Fruit fly (Drosophila melanogaster) whole organism, pupa: Measurements from ENCODE around the gene CG32373.

Source experiments
- CG10348 ChIP-seq: fragments of 200-800 bp; sonication (Bioruptor generic); IDR thresholded peaks from 2 replicates; pipeline ENCODE4 v1.3.6; 2022; ENCODE audit warnings: missing biosample characterization, missing genetic modification characterization
- CG12605 ChIP-seq: fragments of 200-800 bp; sonication (Bioruptor generic); IDR thresholded peaks from 2 replicates; pipeline ENCODE4 v1.3.6; 2022; ENCODE audit warnings: missing biosample characterization, missing genetic modification characterization
- CG13204 ChIP-seq: fragments of 200-800 bp; sonication (Bioruptor generic); optimal IDR thresholded peaks from 2 replicates; lab custom pipeline; 2018; ENCODE audit warnings: missing biosample characterization, mild to moderate bottlenecking, missing genetic modification characterization, moderate library complexity
- CG14655 ChIP-seq: fragments of 200-800 bp; sonication (Bioruptor generic); optimal IDR thresholded peaks from 3 replicates; lab custom pipeline; 2017; ENCODE audit warnings: mild to moderate bottlenecking, missing biosample characterization, missing genetic modification reagents, missing genetic modification characterization
- CG15710 ChIP-seq: fragments of 200-800 bp; sonication (Bioruptor generic); optimal IDR thresholded peaks from 2 replicates; lab custom pipeline; 2018; ENCODE audit warnings: missing biosample characterization, mild to moderate bottlenecking, missing genetic modification characterization, moderate library complexity
- CG17806 ChIP-seq: fragments of 200-800 bp; sonication (Bioruptor generic); optimal IDR thresholded peaks from 2 replicates; lab custom pipeline; 2018; ENCODE audit warnings: missing biosample characterization, mild to moderate bottlenecking, missing genetic modification characterization, moderate library complexity
- CG32121 ChIP-seq: fragments of 200-800 bp; sonication (Bioruptor generic); IDR thresholded peaks from 2 replicates; pipeline ENCODE4 v1.3.6; 2022; ENCODE audit warnings: missing biosample characterization, missing genetic modification characterization
- CG34367 ChIP-seq: fragments of 200-800 bp; sonication (Bioruptor generic); optimal IDR thresholded peaks from 2 replicates; lab custom pipeline; 2018; ENCODE audit warnings: missing biosample characterization, mild to moderate bottlenecking, missing genetic modification characterization
- CG4496 ChIP-seq: fragments of 200-800 bp; sonication (Bioruptor generic); IDR thresholded peaks from 3 replicates; pipeline ENCODE4 v1.3.6; 2022; ENCODE audit warnings: missing biosample characterization, missing genetic modification characterization
- CG8159 ChIP-seq: fragments of 200-800 bp; sonication (Bioruptor generic); optimal IDR thresholded peaks from 3 replicates; lab custom pipeline; 2018; ENCODE audit warnings: missing biosample characterization, mild to moderate bottlenecking, missing genetic modification characterization, moderate library complexity
- CG8301 ChIP-seq: fragments of 200-800 bp; sonication (Bioruptor generic); optimal IDR thresholded peaks from 2 replicates; lab custom pipeline; 2018; ENCODE audit warnings: missing biosample characterization, mild to moderate bottlenecking, missing genetic modification characterization
- CG9948 ChIP-seq: fragments of 200-800 bp; sonication (Bioruptor generic); optimal IDR thresholded peaks from 2 replicates; lab custom pipeline; 2018; ENCODE audit warnings: missing biosample characterization, mild to moderate bottlenecking, missing genetic modification characterization, moderate library complexity
- D1 ChIP-seq: fragments of 200-800 bp; sonication (Bioruptor generic); optimal IDR thresholded peaks from 2 replicates; lab custom pipeline; 2018; ENCODE audit warnings: missing biosample characterization, mild to moderate bottlenecking, missing genetic modification characterization, moderate library complexity
- EcR ChIP-seq: fragments of 200-800 bp; sonication (Bioruptor generic); optimal IDR thresholded peaks from 3 replicates; lab custom pipeline; 2019; ENCODE audit warnings: missing biosample characterization, missing genetic modification characterization, mild to moderate bottlenecking, moderate library complexity, missing genetic modification reagents
- Ets98B ChIP-seq: fragments of 200-800 bp; sonication (Bioruptor generic); IDR thresholded peaks from 2 replicates; pipeline ENCODE4 v1.3.6; 2022; ENCODE audit warnings: missing biosample characterization, missing genetic modification characterization
- Pif1A ChIP-seq: fragments of 200-800 bp; sonication (Bioruptor generic); optimal IDR thresholded peaks from 3 replicates; lab custom pipeline; 2016; ENCODE audit warnings: missing biosample characterization, missing genetic modification characterization
- Pif1B ChIP-seq: fragments of 200-800 bp; sonication (Bioruptor generic); optimal IDR thresholded peaks from 3 replicates; lab custom pipeline; 2016; ENCODE audit warnings: missing biosample characterization, missing genetic modification characterization
- Snoo ChIP-seq: fragments of 200-800 bp; sonication (Bioruptor generic); optimal IDR thresholded peaks from 3 replicates; lab custom pipeline; 2017; ENCODE audit warnings: missing biosample characterization, mild to moderate bottlenecking, missing genetic modification characterization, inconsistent platforms
- fd96Ca ChIP-seq: fragments of 200-800 bp; sonication (Bioruptor generic); IDR thresholded peaks from 3 replicates; pipeline ENCODE4 v1.3.6; 2022; ENCODE audit warnings: missing biosample characterization, missing genetic modification characterization
- gl ChIP-seq: fragments of 200-800 bp; sonication (Bioruptor generic); optimal IDR thresholded peaks from 2 replicates; lab custom pipeline; 2018; ENCODE audit warnings: missing biosample characterization, mild to moderate bottlenecking, missing genetic modification characterization
- rn ChIP-seq: fragments of 200-800 bp; sonication (Bioruptor generic); IDR thresholded peaks from 2 replicates; pipeline ENCODE4 v1.3.6; 2022; ENCODE audit warnings: missing biosample characterization, missing genetic modification characterization

The CG32373 gene

dm6 chr3L:7650248-7650647 is at the start of gene CG32373:
Gene CG32373 (plus strand): TSS chr3L:7650548.
- TF ChIP-seq CG17806 (tag; lab: Kevin White, UChicago) (no peak), Pif1B (no peak), CG14655 (no peak), CG10348 (no peak), Snoo (no peak), CG8301 (tag; lab: Kevin White, UChicago) (no peak), CG32121 (GFP tag; lab: Robert Waterston, UW) (no peak), CG4496 (GFP tag; lab: Robert Waterston, UW) (no peak), D1 (tag; lab: Kevin White, UChicago) (no peak), CG13204 (GFP tag; lab: Kevin White, UChicago) (no peak), fd96Ca (no peak), EcR (GFP tag; lab: Kevin White, UChicago) (no peak), CG8159 (no peak)

dm6 chr3L:7601122-7601841 is 49.1 kb upstream of the CG32373 start:
- TF ChIP-seq Snoo: peak; percentile 62
- 0 out of 3 replicates have a peak, but pooled peaks have one; percentile 18 for TF ChIP-seq CG4496 (GFP tag; lab: Robert Waterston, UW)
- TF ChIP-seq Pif1B: peak; percentile 36
- no peak for TF ChIP-seq CG13204 (GFP tag; lab: Kevin White, UChicago)
- TF ChIP-seq D1 (tag; lab: Kevin White, UChicago): no peak
- peak; percentile 41 for TF ChIP-seq CG14655
- TF ChIP-seq EcR (GFP tag; lab: Kevin White, UChicago): no peak
- TF ChIP-seq CG8159: peak; percentile 73
- no peak for TF ChIP-seq Ets98B (GFP tag; lab: Robert Waterston, UW)
- TF ChIP-seq CG17806 (tag; lab: Kevin White, UChicago): peak; percentile 66
- TF ChIP-seq Pif1A (GFP tag; lab: Kevin White, UChicago): peak; percentile 71
- peak; percentile 52 for TF ChIP-seq CG9948
- peak; percentile 17; the same call in 1 of the 2 replicates for TF ChIP-seq CG12605 (GFP tag; lab: Robert Waterston, UW)
- TF ChIP-seq fd96Ca: peak; percentile 36; the same call in 1 of the 3 replicates
- TF ChIP-seq CG8301 (tag; lab: Kevin White, UChicago): peak; percentile 34
- TF ChIP-seq CG15710: peak; percentile 65
- no peak for TF ChIP-seq CG10348
- TF ChIP-seq rn: no peak
- peak; percentile 56 for TF ChIP-seq CG34367 (tag; lab: Kevin White, UChicago)
- TF ChIP-seq CG32121 (GFP tag; lab: Robert Waterston, UW): no peak
- peak; percentile 20 for TF ChIP-seq gl (tag; lab: Kevin White, UChicago)

- TF ChIP-seq rn (no peak), CG14655 (peak; percentile 46), CG12605 (GFP tag; lab: Robert Waterston, UW) (no peak), CG10348 (no peak), CG4496 (GFP tag; lab: Robert Waterston, UW) (no peak; the same call in 2 of the 3 replicates), CG13204 (GFP tag; lab: Kevin White, UChicago) (no peak), CG34367 (tag; lab: Kevin White, UChicago) (peak; percentile 19), Ets98B (GFP tag; lab: Robert Waterston, UW) (no peak), CG8301 (tag; lab: Kevin White, UChicago) (peak; percentile 8), Snoo (no peak), CG32121 (GFP tag; lab: Robert Waterston, UW) (no peak), Pif1B (no peak), EcR (GFP tag; lab: Kevin White, UChicago) (no peak), CG17806 (tag; lab: Kevin White, UChicago) (peak; percentile 43), CG15710 (peak; percentile 23), CG9948 (peak; percentile 54), CG8159 (peak; percentile 49), Pif1A (GFP tag; lab: Kevin White, UChicago) (peak; percentile 32), D1 (tag; lab: Kevin White, UChicago) (no peak), fd96Ca (no peak), gl (tag; lab: Kevin White, UChicago) (no peak)
- TF ChIP-seq, all 21 proteins: peak for 8
Observed at dm6 chr3L:7603397-7603796, 47.0 kb upstream of the CG32373 start.

- no peak for TF ChIP-seq Snoo
- no peak for TF ChIP-seq Pif1A (GFP tag; lab: Kevin White, UChicago)
- no peak for TF ChIP-seq CG34367 (tag; lab: Kevin White, UChicago)
- no peak for TF ChIP-seq CG8301 (tag; lab: Kevin White, UChicago)
- peak; percentile 27; the same call in 1 of the 3 replicates for TF ChIP-seq CG4496 (GFP tag; lab: Robert Waterston, UW)
- TF ChIP-seq fd96Ca: peak; percentile 6; the same call in 1 of the 3 replicates
- no peak for TF ChIP-seq CG9948
- TF ChIP-seq CG32121 (GFP tag; lab: Robert Waterston, UW): peak; percentile 39; the same call in 1 of the 2 replicates
- TF ChIP-seq CG8159: no peak
- TF ChIP-seq Ets98B (GFP tag; lab: Robert Waterston, UW): 0 out of 2 replicates have a peak, but pooled peaks have one; percentile 14
- no peak for TF ChIP-seq gl (tag; lab: Kevin White, UChicago)
- no peak for TF ChIP-seq CG15710
- no peak for TF ChIP-seq CG14655
- no peak for TF ChIP-seq D1 (tag; lab: Kevin White, UChicago)
- TF ChIP-seq CG17806 (tag; lab: Kevin White, UChicago): no peak
- peak; percentile 44; the same call in 1 of the 2 replicates for TF ChIP-seq CG12605 (GFP tag; lab: Robert Waterston, UW)
- TF ChIP-seq EcR (GFP tag; lab: Kevin White, UChicago): no peak
- no peak for TF ChIP-seq rn
- TF ChIP-seq CG13204 (GFP tag; lab: Kevin White, UChicago): peak; percentile 19
- TF ChIP-seq Pif1B: no peak
- TF ChIP-seq CG10348: no peak
- TF ChIP-seq, all 21 proteins: peak for 6
Observed at dm6 chr3L:7604863-7605262, 45.5 kb upstream of the CG32373 start.

dm6 chr3L:7606336-7607001 is 43.9 kb upstream of the CG32373 start:
- TF ChIP-seq CG4496 (GFP tag; lab: Robert Waterston, UW): no peak
- TF ChIP-seq CG9948: peak; percentile 41
- no peak for TF ChIP-seq Pif1B
- no peak for TF ChIP-seq CG12605 (GFP tag; lab: Robert Waterston, UW)
- TF ChIP-seq CG34367 (tag; lab: Kevin White, UChicago): no peak
- peak; percentile 21 for TF ChIP-seq CG13204 (GFP tag; lab: Kevin White, UChicago)
- TF ChIP-seq CG15710: peak; percentile 17
- TF ChIP-seq CG14655: peak; percentile 44
- peak; percentile 27 for TF ChIP-seq CG8301 (tag; lab: Kevin White, UChicago)
- TF ChIP-seq CG17806 (tag; lab: Kevin White, UChicago): peak; percentile 50
- peak; percentile 12 for TF ChIP-seq gl (tag; lab: Kevin White, UChicago)
- no peak for TF ChIP-seq D1 (tag; lab: Kevin White, UChicago)
- no peak for TF ChIP-seq CG10348
- TF ChIP-seq CG8159: peak; percentile 50
- TF ChIP-seq fd96Ca: no peak
- TF ChIP-seq EcR (GFP tag; lab: Kevin White, UChicago): no peak
- TF ChIP-seq Ets98B (GFP tag; lab: Robert Waterston, UW): no peak
- no peak for TF ChIP-seq CG32121 (GFP tag; lab: Robert Waterston, UW)
- peak; percentile 21 for TF ChIP-seq Pif1A (GFP tag; lab: Kevin White, UChicago)
- no peak for TF ChIP-seq Snoo
- TF ChIP-seq rn: no peak
